Worm (Caenorhabditis elegans): Measurements from ENCODE around the gene W04G3.5.

The W04G3.5 gene

DNA sequence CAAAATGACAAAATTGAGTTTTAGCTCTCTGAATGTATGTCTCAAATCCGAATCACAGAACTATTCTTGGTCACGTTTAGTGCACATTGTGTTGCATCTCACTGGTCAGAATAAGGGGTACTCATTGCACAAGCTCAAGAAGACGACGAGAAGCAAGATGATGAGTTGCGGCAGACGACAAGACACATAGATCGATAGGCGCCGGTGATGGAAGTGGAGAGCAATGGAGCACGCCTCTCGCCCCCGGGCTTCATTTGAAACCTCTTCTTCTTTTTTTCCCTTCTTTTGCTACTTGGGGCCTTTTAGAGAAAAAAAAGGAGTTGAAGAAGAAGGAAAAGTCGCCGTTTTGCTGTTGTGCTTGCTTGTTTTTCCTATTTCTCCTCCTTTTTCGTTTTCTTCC is 5.1 kb upstream of the W04G3.5 start, which contains the start of gene apt-9:
Gene apt-9, plus strand, starts transcription at position 194 of the 400 bp plus-strand sequence.
- TF ChIP-seq pag-3 (tag; optimal IDR thresholded peaks at IDR 0.05; ENCODE audit: borderline replicate concordance): no peak
- peak; percentile 43 for TF ChIP-seq unc-42 (tag; optimal IDR thresholded peaks at IDR 0.05)
- no peak for TF ChIP-seq ztf-16 (tag; optimal IDR thresholded peaks at IDR 0.05)
- no peak for TF ChIP-seq odd-2 (tag; optimal IDR thresholded peaks at IDR 0.05)
- TF ChIP-seq zip-5 (tag; optimal IDR thresholded peaks at IDR 0.05): no peak
- no peak for TF ChIP-seq eyg-1 (tag; optimal IDR thresholded peaks at IDR 0.05)
- no peak for TF ChIP-seq ceh-6 (GFP tag; optimal IDR thresholded peaks at IDR 0.05)
- TF ChIP-seq T23F11.4 (GFP tag; optimal IDR thresholded peaks at IDR 0.05): no peak
- TF ChIP-seq hlh-8 (tag; optimal IDR thresholded peaks at IDR 0.05): no peak
- TF ChIP-seq hlh-30 (tag; optimal IDR thresholded peaks at IDR 0.05; ENCODE audit: insufficient read depth): no peak
- no peak for TF ChIP-seq elt-4 (tag; optimal IDR thresholded peaks at IDR 0.05)
- TF ChIP-seq nfya-1 (tag; optimal IDR thresholded peaks at IDR 0.05): no peak
- TF ChIP-seq ceh-22 (tag; optimal IDR thresholded peaks at IDR 0.05): no peak
- no peak for TF ChIP-seq ahr-1 (tag; optimal IDR thresholded peaks at IDR 0.05)
- no peak for TF ChIP-seq ceh-45 (GFP tag; IDR thresholded peaks at IDR 0.05)
- TF ChIP-seq ceh-24 (tag; optimal IDR thresholded peaks at IDR 0.05): no peak
- no peak for TF ChIP-seq sox-4 (tag; optimal IDR thresholded peaks at IDR 0.05)
- TF ChIP-seq ceh-31 (tag; optimal IDR thresholded peaks at IDR 0.05): peak; percentile 10
- peak; percentile 3 for TF ChIP-seq ceh-14 (tag; optimal IDR thresholded peaks at IDR 0.05)
- TF ChIP-seq ceh-48 (tag; optimal IDR thresholded peaks at IDR 0.05): peak; percentile 65

DNA sequence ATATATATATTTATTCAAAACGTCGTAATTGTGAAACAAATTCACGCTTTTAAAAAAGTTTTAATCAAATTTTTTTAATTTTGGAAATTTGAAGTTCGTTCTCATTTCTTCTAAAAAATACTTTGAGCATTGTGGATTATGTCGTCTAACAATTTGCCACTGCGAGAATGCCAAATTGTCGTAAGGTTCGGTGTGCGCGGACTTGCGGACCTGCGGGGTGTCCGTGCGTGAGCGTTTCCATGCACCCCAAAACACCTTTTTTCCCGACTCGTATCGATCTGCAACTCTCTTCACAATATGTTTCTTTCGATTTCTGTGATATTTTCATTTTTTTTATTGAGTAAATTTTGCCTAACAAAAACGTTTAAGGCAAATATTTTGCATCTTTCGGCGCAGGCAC is 757 bp upstream of the W04G3.5 start:
- TF ChIP-seq unc-55 (GFP tag; optimal IDR thresholded peaks at IDR 0.05) (no peak), nfya-1 (tag; optimal IDR thresholded peaks at IDR 0.05) (no peak), pha-4 (tag; optimal IDR thresholded peaks at IDR 0.05) (no peak)

DNA sequence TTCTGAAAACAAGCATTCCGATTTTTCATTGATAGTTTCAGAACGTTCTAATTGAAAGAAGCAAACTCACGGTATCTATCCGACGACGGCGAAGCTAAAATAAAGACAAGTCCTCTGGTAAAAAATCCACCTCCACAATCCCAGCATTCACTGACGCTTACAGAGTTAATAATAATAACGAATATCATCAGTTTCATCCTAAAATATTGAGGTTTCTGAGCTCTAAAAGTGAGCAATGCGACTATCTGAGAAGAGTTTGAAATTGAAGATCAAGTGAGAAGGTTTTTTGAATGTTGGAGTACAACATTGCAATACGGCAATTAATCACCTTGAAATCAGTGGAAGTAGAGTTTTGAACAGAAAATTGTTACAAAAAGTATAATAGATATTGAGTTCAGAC is 3.0 kb downstream of the W04G3.5 start, which contains the start of gene W04G3.12:
Gene W04G3.12, minus strand, starts transcription at position 311 of the 400 bp plus-strand sequence.
- TF ChIP-seq K02D7.2 (tag; optimal IDR thresholded peaks at IDR 0.05) (no peak), ceh-14 (tag; optimal IDR thresholded peaks at IDR 0.05) (no peak), nhr-232 (tag; optimal IDR thresholded peaks at IDR 0.05) (no peak), hlh-6 (tag; optimal IDR thresholded peaks at IDR 0.05) (no peak)

DNA sequence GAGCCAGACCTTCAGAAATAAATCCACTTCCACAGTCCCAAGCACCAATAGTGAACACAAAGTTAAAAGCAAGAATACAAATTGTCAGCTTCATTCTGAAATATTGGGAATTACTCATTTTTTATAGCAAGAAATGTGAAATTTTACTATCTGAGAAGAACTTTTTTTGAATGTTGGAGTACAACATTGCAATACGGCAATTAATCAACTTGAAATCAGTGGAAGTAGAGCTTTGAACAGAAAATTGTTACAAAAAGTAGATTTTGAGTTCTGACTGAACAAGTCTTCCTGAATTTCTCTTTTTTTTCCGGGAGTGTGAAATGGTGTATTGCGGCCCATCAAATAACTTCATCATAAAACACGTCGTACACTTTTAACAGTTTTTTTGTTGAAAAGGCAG is 4.7 kb downstream of the W04G3.5 start, which contains the start of gene W04G3.10:
Gene W04G3.10, minus strand, starts transcription at position 101 of the 400 bp plus-strand sequence.
- TF ChIP-seq fkh-10 (GFP tag; optimal IDR thresholded peaks at IDR 0.05) (no peak), pqm-1 (tag; optimal IDR thresholded peaks at IDR 0.05) (no peak), nfya-1 (tag; optimal IDR thresholded peaks at IDR 0.05) (no peak), hlh-30 (tag; optimal IDR thresholded peaks at IDR 0.05; ENCODE audit: insufficient read depth) (no peak), lin-11 (tag; optimal IDR thresholded peaks at IDR 0.05) (no peak), ceh-45 (GFP tag; IDR thresholded peaks at IDR 0.05) (no peak), hlh-13 (GFP tag; optimal IDR thresholded peaks at IDR 0.05) (no peak), K09A11.1 (tag; optimal IDR thresholded peaks at IDR 0.05; ENCODE audit: insufficient read depth) (no peak), ceh-19 (GFP tag; optimal IDR thresholded peaks at IDR 0.05) (no peak), eyg-1 (tag; optimal IDR thresholded peaks at IDR 0.05) (no peak), ceh-48 (tag; optimal IDR thresholded peaks at IDR 0.05) (no peak), fkh-6 (tag; optimal IDR thresholded peaks at IDR 0.05) (no peak)

DNA sequence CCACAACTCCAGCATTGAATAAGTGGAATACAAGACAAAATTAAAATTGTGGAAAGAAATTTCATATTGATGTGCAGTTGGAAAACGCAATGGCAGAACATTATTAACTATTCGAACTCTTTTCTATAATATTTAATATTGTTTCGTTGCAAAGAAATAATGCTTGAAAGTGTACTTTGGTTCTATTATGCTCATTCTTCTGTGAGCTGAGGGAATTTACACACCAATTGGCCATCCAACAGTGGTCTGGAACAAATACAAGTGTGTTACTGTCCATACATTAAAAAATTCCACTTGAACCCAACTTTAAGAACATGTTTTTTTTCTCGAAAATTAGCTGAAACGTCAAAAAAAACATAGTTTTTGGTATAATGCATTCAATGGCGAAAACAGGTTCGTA is 6.2 kb downstream of the W04G3.5 start, which contains the start of gene W04G3.13:
Gene W04G3.13, minus strand, starts transcription at position 101 of the 400 bp plus-strand sequence.
- no peak for TF ChIP-seq dmd-4 (tag; optimal IDR thresholded peaks at IDR 0.05; ENCODE audit: borderline replicate concordance)

Measured in whole organism, late embryonic.